Fruit fly (Drosophila melanogaster): Measurements from ENCODE around the gene CASK.

Gene CASK

dm6 chr3R:21808622-21809347 lies 13.7 kb downstream of the CASK start (continued):
- TF ChIP-seq CG17829 (tag; optimal IDR thresholded peaks at IDR 0.05) (no peak), CG7839 (tag; optimal IDR thresholded peaks at IDR 0.05) (peak; percentile 33), ase (GFP tag; IDR thresholded peaks at IDR 0.05) (no peak), CG12299 (tag; optimal IDR thresholded peaks at IDR 0.05) (no peak), br (optimal IDR thresholded peaks at IDR 0.05) (no peak), vfl (GFP tag; optimal IDR thresholded peaks at IDR 0.05) (no peak), CG11723 (GFP tag; optimal IDR thresholded peaks at IDR 0.05) (no peak), CG12155 (GFP tag; optimal IDR thresholded peaks at IDR 0.05) (no peak), CG18262 (tag; optimal IDR thresholded peaks at IDR 0.05) (no peak), caup (GFP tag; optimal IDR thresholded peaks at IDR 0.05; ENCODE audit: severe bottlenecking) (no peak), Dref (GFP tag; IDR thresholded peaks at IDR 0.05) (no peak), ewg (GFP tag; optimal IDR thresholded peaks at IDR 0.05) (peak; percentile 67), CG8944 (GFP tag; optimal IDR thresholded peaks at IDR 0.05) (no peak), sob (GFP tag; IDR thresholded peaks at IDR 0.05) (no peak), ttk (GFP tag; IDR thresholded peaks at IDR 0.05) (no peak), D19B (GFP tag; optimal IDR thresholded peaks at IDR 0.05) (no peak), Side (GFP tag; optimal IDR thresholded peaks at IDR 0.05) (peak; percentile 0), CG13296 (GFP tag; optimal IDR thresholded peaks at IDR 0.05) (peak; percentile 30), sr (GFP tag; IDR thresholded peaks at IDR 0.05) (no peak), maf-S (GFP tag; optimal IDR thresholded peaks at IDR 0.05) (no peak), bsh (GFP tag; optimal IDR thresholded peaks at IDR 0.05) (no peak), kay (GFP tag; optimal IDR thresholded peaks at IDR 0.05) (no peak), eve (GFP tag; optimal IDR thresholded peaks at IDR 0.05) (no peak), Antp (GFP tag; optimal IDR thresholded peaks at IDR 0.05) (no peak), tx (GFP tag; optimal IDR thresholded peaks at IDR 0.05) (no peak), Hsf (GFP tag; optimal IDR thresholded peaks at IDR 0.05) (peak; percentile 6), lmd (GFP tag; IDR thresholded peaks at IDR 0.05) (no peak), Fer3 (tag; optimal IDR thresholded peaks at IDR 0.05) (peak; percentile 4), hb (GFP tag; IDR thresholded peaks at IDR 0.05; ENCODE audit: partially characterized antibody) (no peak), CG32772 (GFP tag; IDR thresholded peaks at IDR 0.05) (no peak), gem (tag; optimal IDR thresholded peaks at IDR 0.05) (peak; percentile 48), chm (GFP tag; IDR thresholded peaks at IDR 0.05) (no peak), CTCF (GFP tag; optimal IDR thresholded peaks at IDR 0.05) (no peak), CG30431 (GFP tag; optimal IDR thresholded peaks at IDR 0.05) (no peak), Vsx1 (GFP tag; optimal IDR thresholded peaks at IDR 0.05) (no peak), D19A (tag; optimal IDR thresholded peaks at IDR 0.05) (no peak), zen (tag; optimal IDR thresholded peaks at IDR 0.05) (no peak), CG16779 (GFP tag; IDR thresholded peaks at IDR 0.05) (peak; percentile 69; the same call in 1 of the 2 replicates), Nf-YC (tag; optimal IDR thresholded peaks at IDR 0.05) (peak; percentile 28), crc (GFP tag; optimal IDR thresholded peaks at IDR 0.05) (no peak), Ets97D (GFP tag; optimal IDR thresholded peaks at IDR 0.05) (no peak), Ptx1 (GFP tag; IDR thresholded peaks at IDR 0.05) (0 out of 2 replicates have a peak, but pooled peaks have one; percentile 8), pum (GFP tag; optimal IDR thresholded peaks at IDR 0.05) (no peak), CG18619 (GFP tag; optimal IDR thresholded peaks at IDR 0.05) (peak; percentile 8), CG30403 (GFP tag; optimal IDR thresholded peaks at IDR 0.05) (peak; percentile 30), CG12659 (GFP tag; optimal IDR thresholded peaks at IDR 0.05) (peak; percentile 4), Jarid2 (GFP tag; optimal IDR thresholded peaks at IDR 0.05) (peak; percentile 45), MTF-1 (GFP tag; optimal IDR thresholded peaks at IDR 0.05; ENCODE audit: borderline replicate concordance) (no peak), CG10543 (GFP tag; optimal IDR thresholded peaks at IDR 0.05) (no peak), CG14014 (GFP tag; IDR thresholded peaks at IDR 0.05) (no peak), ac (GFP tag; optimal IDR thresholded peaks at IDR 0.05) (no peak)
